Fruit fly (Drosophila melanogaster) whole organism, larva: Measurements from ENCODE around the gene CIA30.

Experiments used
- noc ChIP-seq: fragments of 200-800 bp; sonication (Bioruptor generic); optimal IDR thresholded peaks from 3 replicates; lab custom pipeline; 2019; ENCODE audit warnings: missing biosample characterization, mild to moderate bottlenecking, missing genetic modification characterization, moderate library complexity

Gene CIA30

dm6 chr3R:29785242-29785641 is 48.5 kb downstream of the CIA30 start:
- TF ChIP-seq noc (tag; lab: Kevin White, UChicago): no peak

- no peak for TF ChIP-seq noc (tag; lab: Kevin White, UChicago)
Observed at dm6 chr3R:29786016-29786996, 49.5 kb downstream of the CIA30 start.
